Worm (Caenorhabditis elegans): ENCODE data around the gene lron-7.

- TF ChIP-seq ceh-9 (tag; optimal IDR thresholded peaks at IDR 0.05), result no peak
- TF ChIP-seq sea-2 (GFP tag; optimal IDR thresholded peaks at IDR 0.05), result no peak
- TF ChIP-seq nhr-23 (tag; optimal IDR thresholded peaks at IDR 0.05), result no peak
- no peak for TF ChIP-seq daf-12 (tag; optimal IDR thresholded peaks at IDR 0.05)
- no peak for TF ChIP-seq nhr-77 (tag; optimal IDR thresholded peaks at IDR 0.05)
- TF ChIP-seq ceh-28 (tag; optimal IDR thresholded peaks at IDR 0.05), result no peak
- TF ChIP-seq jun-1 (tag; optimal IDR thresholded peaks at IDR 0.05), result no peak
- TF ChIP-seq ceh-82 (tag; optimal IDR thresholded peaks at IDR 0.05), result no peak
- TF ChIP-seq elt-2 (tag; optimal IDR thresholded peaks at IDR 0.05), result no peak
Measured at ce11 chrX:7279671-7280389, 12.1 kb upstream of the lron-7 start, which contains the start of gene unc-10.
